Worm (Caenorhabditis elegans) whole organism, young adult: Measurements from ENCODE around the gene K09H11.9.
A peak's percentile ranks its signal among the peaks of the same experiment; 100 is the strongest.

Experiments
- B0019.2 ChIP-seq: fragments of 200-800 bp; sonication (Bioruptor generic); conservative IDR thresholded peaks from 2 replicates; pipeline ENCODE4 v1.3.6; 2022; ENCODE audit warnings: missing genetic modification reagents, missing genetic modification characterization, missing compliant biosample characterization
- B0261.1 ChIP-seq: sonication (generic microtip); optimal IDR thresholded peaks from 2 replicates; lab custom pipeline; 2016; ENCODE audit warnings: mild to moderate bottlenecking, missing genetic modification characterization, moderate library complexity, missing compliant biosample characterization
- B0336.3 ChIP-seq: fragments of 200-800 bp; sonication (Bioruptor generic); IDR thresholded peaks from 2 replicates; pipeline ENCODE4 v1.3.6; 2022; ENCODE audit warnings: missing genetic modification characterization, missing compliant biosample characterization
- F10E7.11 ChIP-seq: sonication (generic microtip); optimal IDR thresholded peaks from 2 replicates; lab custom pipeline; 2017; ENCODE audit warnings: mild to moderate bottlenecking, missing genetic modification characterization, moderate library complexity, missing compliant biosample characterization
- F22D6.2 ChIP-seq: sonication (generic microtip); optimal IDR thresholded peaks from 2 replicates; lab custom pipeline; 2016; ENCODE audit warnings: mild to moderate bottlenecking, missing genetic modification characterization, missing compliant biosample characterization
- F39B2.1 ChIP-seq: fragments of 200-800 bp; sonication (Bioruptor generic); IDR thresholded peaks from 2 replicates; pipeline ENCODE4 v1.3.6; 2022; ENCODE audit warnings: missing genetic modification reagents, missing genetic modification characterization, missing compliant biosample characterization
- F52B5.7 ChIP-seq: sonication (generic microtip); optimal IDR thresholded peaks from 2 replicates; lab custom pipeline; 2016; ENCODE audit warnings: mild to moderate bottlenecking, missing genetic modification characterization, missing compliant biosample characterization
- K11D2.4 ChIP-seq: fragments of 200-800 bp; sonication (Bioruptor generic); IDR thresholded peaks from 2 replicates; pipeline ENCODE4 v1.3.6; 2022; ENCODE audit warnings: missing genetic modification reagents, missing genetic modification characterization, missing compliant biosample characterization
- T07F8.4 ChIP-seq: sonication (generic microtip); optimal IDR thresholded peaks from 2 replicates; lab custom pipeline; 2016; ENCODE audit warnings: mild to moderate bottlenecking, missing genetic modification characterization, moderate library complexity, missing compliant biosample characterization
- Y53F4B.3 ChIP-seq: fragments of 200-800 bp; sonication (Bioruptor generic); IDR thresholded peaks from 2 replicates; pipeline ENCODE4 v1.3.6; 2022; ENCODE audit warnings: missing genetic modification reagents, missing genetic modification characterization, missing compliant biosample characterization
- Y79H2A.3 ChIP-seq: fragments of 200-800 bp; sonication (Bioruptor generic); conservative IDR thresholded peaks from 2 replicates; pipeline ENCODE4 v1.3.6; 2022; ENCODE audit warnings: missing genetic modification reagents, missing genetic modification characterization, missing compliant biosample characterization
- ZK185.1 ChIP-seq: sonication (generic microtip); optimal IDR thresholded peaks from 2 replicates; lab custom pipeline; 2016; ENCODE audit warnings: mild to moderate bottlenecking, missing genetic modification characterization, missing compliant biosample characterization; ENCODE audit not compliant: poor library complexity, severe bottlenecking
- egl-44 ChIP-seq: fragments of 200-800 bp; sonication (Bioruptor generic); IDR thresholded peaks from 2 replicates; pipeline ENCODE4 v1.3.6; 2022; ENCODE audit warnings: missing genetic modification reagents, missing genetic modification characterization, missing compliant biosample characterization
- egrh-3 ChIP-seq: fragments of 200-800 bp; sonication (Bioruptor generic); IDR thresholded peaks from 2 replicates; pipeline ENCODE4 v1.3.6; 2022; ENCODE audit warnings: missing genetic modification reagents, missing genetic modification characterization, missing compliant biosample characterization
- ekl-4 ChIP-seq: fragments of 200-800 bp; sonication (Bioruptor generic); IDR thresholded peaks from 2 replicates; pipeline ENCODE4 v1.3.6; 2022; ENCODE audit warnings: missing genetic modification reagents, missing genetic modification characterization, missing compliant biosample characterization
- hmg-1.2 ChIP-seq: fragments of 200-800 bp; sonication (Bioruptor generic); IDR thresholded peaks from 2 replicates; pipeline ENCODE4 v1.3.6; 2022; ENCODE audit warnings: missing genetic modification reagents, missing genetic modification characterization, missing compliant biosample characterization
- hmg-20 ChIP-seq: fragments of 200-800 bp; sonication (Bioruptor generic); IDR thresholded peaks from 2 replicates; pipeline ENCODE4 v1.3.6; 2022; ENCODE audit warnings: missing genetic modification reagents, missing genetic modification characterization, missing compliant biosample characterization
- lin-26 ChIP-seq: fragments of 200-800 bp; sonication (Bioruptor generic); IDR thresholded peaks from 2 replicates; pipeline ENCODE4 v1.3.6; 2022; ENCODE audit warnings: missing genetic modification reagents, missing genetic modification characterization, missing compliant biosample characterization
- lin-54 ChIP-seq: fragments of 200-800 bp; sonication (Bioruptor generic); optimal IDR thresholded peaks from 2 replicates; lab custom pipeline; 2018; ENCODE audit warnings: mild to moderate bottlenecking, missing genetic modification characterization, missing compliant biosample characterization
- lsy-27 ChIP-seq: sonication (generic microtip); optimal IDR thresholded peaks from 2 replicates; lab custom pipeline; 2017; ENCODE audit warnings: missing genetic modification characterization, mild to moderate bottlenecking, missing compliant biosample characterization, antibody characterized with exemption, missing genotype, borderline replicate concordance; ENCODE audit not compliant: insufficient read depth
- mes-4 ChIP-seq: sonication (generic microtip); optimal IDR thresholded peaks from 2 replicates; lab custom pipeline; 2016; ENCODE audit warnings: missing genotype, missing genetic modification characterization, missing compliant biosample characterization
- nfya-2 ChIP-seq: fragments of 200-800 bp; sonication (Bioruptor generic); IDR thresholded peaks from 2 replicates; pipeline ENCODE4 v1.3.6; 2022; ENCODE audit warnings: missing genetic modification reagents, missing genetic modification characterization, missing compliant biosample characterization
- nfyb-1 ChIP-seq: fragments of 200-800 bp; sonication (Bioruptor generic); IDR thresholded peaks from 2 replicates; pipeline ENCODE4 v1.3.6; 2022; ENCODE audit warnings: missing genetic modification reagents, missing genetic modification characterization, missing compliant biosample characterization
- nhr-80 ChIP-seq: sonication (generic microtip); optimal IDR thresholded peaks from 2 replicates; lab custom pipeline; 2016; ENCODE audit warnings: missing genetic modification characterization, missing compliant biosample characterization
- nhr-90 ChIP-seq: sonication (generic microtip); optimal IDR thresholded peaks from 2 replicates; lab custom pipeline; 2016; ENCODE audit warnings: missing genotype, mild to moderate bottlenecking, missing genetic modification characterization, missing compliant biosample characterization
- tlf-1 ChIP-seq: fragments of 200-800 bp; sonication (Bioruptor generic); optimal IDR thresholded peaks from 2 replicates; lab custom pipeline; 2018; ENCODE audit warnings: mild to moderate bottlenecking, missing genetic modification characterization, missing compliant biosample characterization
- xnd-1 ChIP-seq: sonication (generic microtip); optimal IDR thresholded peaks from 2 replicates; lab custom pipeline; 2016; ENCODE audit warnings: missing genotype, missing genetic modification reagents, missing genetic modification characterization, missing compliant biosample characterization
- zim-3 ChIP-seq: sonication (generic microtip); optimal IDR thresholded peaks from 2 replicates; lab custom pipeline; 2017; ENCODE audit warnings: mild to moderate bottlenecking, missing genetic modification characterization, moderate library complexity, missing compliant biosample characterization
- ztf-22 ChIP-seq: fragments of 200-800 bp; sonication (Bioruptor generic); optimal IDR thresholded peaks from 2 replicates; lab custom pipeline; 2018; ENCODE audit warnings: mild to moderate bottlenecking, missing genetic modification characterization, moderate library complexity, missing compliant biosample characterization
- ztf-28 ChIP-seq: fragments of 200-800 bp; sonication (Bioruptor generic); IDR thresholded peaks from 2 replicates; pipeline ENCODE4 v1.3.6; 2022; ENCODE audit warnings: missing genetic modification reagents, missing genetic modification characterization, missing compliant biosample characterization
- ztf-3 ChIP-seq: fragments of 200-800 bp; sonication (Bioruptor generic); optimal IDR thresholded peaks from 2 replicates; lab custom pipeline; 2018; ENCODE audit warnings: mild to moderate bottlenecking, missing genetic modification characterization, missing compliant biosample characterization

The K09H11.9 gene

DNA sequence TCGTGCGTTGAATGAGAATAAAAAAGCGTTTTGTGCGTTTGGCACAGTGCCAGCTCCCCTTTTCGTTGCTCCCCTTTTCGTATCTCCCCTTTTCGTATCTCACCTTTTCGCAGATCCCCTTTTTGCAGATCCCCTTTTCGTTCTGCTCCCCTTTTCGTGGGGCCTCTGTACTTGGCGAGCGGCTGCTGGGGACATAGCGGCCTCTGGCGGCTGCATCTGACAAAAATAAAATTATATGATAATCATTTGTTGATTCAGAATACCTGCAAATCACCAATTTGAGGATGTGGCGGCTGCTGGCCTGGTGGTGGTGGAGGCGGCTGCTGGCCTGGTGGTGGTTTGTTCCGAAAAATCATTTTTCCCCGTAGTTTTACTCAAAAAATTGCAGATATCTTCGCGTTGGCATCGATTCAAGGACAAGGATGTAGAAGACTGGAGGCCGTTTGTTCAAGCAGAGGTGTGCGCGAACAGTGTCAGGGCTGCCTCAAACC lies 38.8 kb upstream of the K09H11.9 start, which contains the start of gene K09H11.11:
Gene K09H11.11, minus strand, starts transcription at position 51 of the 491 bp plus-strand sequence.
- peak; percentile 92 for TF ChIP-seq egrh-3 (GFP tag; lab: Robert Waterston, UW)
- TF ChIP-seq, all 124 proteins: peak for 1; not testable (repeated sequence) for 123

DNA sequence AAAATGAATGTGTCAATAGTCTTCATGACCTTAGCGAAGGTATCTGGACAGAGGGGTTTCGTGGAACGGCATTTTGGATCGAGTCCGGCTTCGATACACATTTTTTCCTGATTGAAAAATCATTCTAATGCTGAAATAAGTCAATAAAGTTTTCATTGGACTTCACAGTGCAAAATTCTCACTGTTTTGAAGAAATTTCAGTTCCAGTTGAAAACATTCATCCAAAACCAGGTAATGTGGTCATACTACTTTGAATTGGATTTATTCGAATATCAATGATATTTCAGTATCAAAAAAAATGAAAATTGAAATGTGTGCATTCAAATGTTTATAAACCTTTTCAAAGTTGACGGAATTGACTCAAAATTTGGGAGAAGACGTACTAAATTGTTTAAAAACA lies 37.0 kb upstream of the K09H11.9 start, which contains the start of gene pgph-1:
Gene pgph-1, minus strand, starts transcription at position 101 of the 400 bp plus-strand sequence.
- TF ChIP-seq mes-4 (tag; lab: Kevin White, UChicago) (no peak), Y79H2A.3 (GFP tag; lab: Robert Waterston, UW) (no peak), nfyb-1 (GFP tag; lab: Robert Waterston, UW) (no peak), ztf-22 (no peak)
- TF ChIP-seq, all 124 proteins: peak for 0

DNA sequence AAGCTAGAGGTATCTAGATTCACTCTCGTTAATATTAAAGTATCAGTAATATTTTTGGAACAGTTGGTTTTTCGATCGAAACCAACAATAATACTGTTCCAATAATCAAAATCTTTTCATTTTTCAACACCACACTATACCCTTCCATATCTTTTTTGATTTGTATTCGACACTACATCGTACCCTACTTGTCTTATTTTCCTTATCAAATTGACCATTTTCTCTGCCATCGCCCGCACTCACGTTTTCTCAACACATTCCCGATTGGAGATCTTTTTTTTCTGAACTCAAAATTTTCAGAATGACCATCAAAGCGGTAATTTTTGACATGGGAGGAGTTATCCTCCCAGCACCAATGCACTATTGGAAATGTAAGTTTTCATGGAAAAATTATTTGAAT lies 31.1 kb upstream of the K09H11.9 start, which contains the start of gene acds-10:
Gene acds-10, plus strand, starts transcription at position 301 of the 400 bp plus-strand sequence.
- TF ChIP-seq nhr-80 (tag; lab: Kevin White, UChicago) (peak; percentile 8), hmg-20 (no peak)

DNA sequence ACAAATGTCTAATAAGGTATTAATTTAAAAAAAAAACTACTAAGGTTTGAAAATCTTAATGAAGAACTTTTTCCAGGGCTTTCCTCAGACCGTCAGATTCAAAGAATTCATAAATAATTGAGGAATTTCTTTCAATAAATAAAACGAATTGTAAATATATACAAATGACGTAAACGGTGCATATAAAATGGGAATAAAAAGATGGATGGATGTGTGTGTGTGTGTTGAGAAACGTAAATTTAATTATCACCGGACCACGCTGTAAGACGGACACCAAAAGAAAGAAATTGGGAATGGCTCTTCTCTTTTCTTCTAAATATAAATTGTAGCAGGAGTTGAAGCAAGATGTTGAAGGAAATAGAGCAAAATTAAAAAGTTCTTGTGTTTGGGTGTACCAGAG lies 29.8 kb upstream of the K09H11.9 start:
- TF ChIP-seq Y53F4B.3 (GFP tag; lab: Robert Waterston, UW) (no peak), F22D6.2 (tag; lab: Kevin White, UChicago) (no peak), ekl-4 (GFP tag; lab: Robert Waterston, UW) (no peak), B0336.3 (no peak), nfya-2 (GFP tag; lab: Robert Waterston, UW) (no peak), lsy-27 (tag; lab: Kevin White, UChicago) (no peak), hmg-1.2 (no peak), lin-54 (GFP tag; lab: Kevin White, UChicago) (no peak), F10E7.11 (tag; lab: Kevin White, UChicago) (no peak), nhr-90 (tag; lab: Kevin White, UChicago) (no peak), lin-26 (GFP tag; lab: Robert Waterston, UW) (no peak), zim-3 (no peak), T07F8.4 (tag; lab: Kevin White, UChicago) (no peak), ztf-22 (no peak)

DNA sequence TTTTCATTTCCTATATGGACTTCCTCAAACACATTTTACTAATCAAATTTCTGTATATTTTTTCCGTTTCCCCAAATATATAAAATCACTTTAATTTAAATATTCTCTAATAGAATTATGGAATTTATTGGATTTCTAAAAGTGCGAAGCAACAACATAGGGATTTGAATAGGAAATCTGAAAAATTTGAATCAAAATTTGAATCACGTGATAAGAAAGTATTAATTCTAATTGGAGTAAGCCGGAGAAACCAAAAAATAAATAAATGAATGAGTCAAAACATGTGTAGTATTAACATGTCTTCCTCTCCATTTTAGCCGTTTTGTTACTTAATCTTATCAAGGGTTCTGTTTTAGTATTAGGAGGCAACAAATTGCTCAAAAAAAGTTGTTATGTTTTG lies 24.8 kb upstream of the K09H11.9 start:
- TF ChIP-seq F39B2.1 (GFP tag; lab: Robert Waterston, UW) (no peak), ztf-28 (no peak), xnd-1 (tag; lab: Kevin White, UChicago) (no peak), K11D2.4 (GFP tag; lab: Robert Waterston, UW) (no peak), nhr-80 (tag; lab: Kevin White, UChicago) (no peak), egl-44 (GFP tag; lab: Robert Waterston, UW) (no peak), lsy-27 (tag; lab: Kevin White, UChicago) (no peak), F22D6.2 (tag; lab: Kevin White, UChicago) (no peak)

DNA sequence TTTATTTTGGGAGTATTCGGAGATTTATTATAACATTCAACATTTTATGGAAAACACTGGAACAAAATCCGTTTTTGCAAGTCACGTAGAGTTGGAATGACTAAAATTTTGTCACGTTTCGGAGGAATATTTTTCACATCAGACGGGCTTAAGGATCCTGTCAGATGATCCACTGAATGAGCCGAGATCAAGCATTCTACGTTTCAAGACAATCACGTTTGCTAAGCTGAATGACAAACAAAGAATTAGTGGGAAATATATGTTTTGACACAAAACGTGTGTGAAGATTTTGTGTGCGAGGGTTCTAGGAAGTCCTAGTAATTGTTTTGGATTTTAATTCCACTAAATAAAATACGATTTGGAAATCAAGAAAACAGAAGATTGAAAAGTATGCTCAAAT lies 23.0 kb upstream of the K09H11.9 start:
- no peak for TF ChIP-seq ZK185.1
- TF ChIP-seq B0261.1 (tag; lab: Kevin White, UChicago): no peak
- no peak for TF ChIP-seq F52B5.7 (tag; lab: Kevin White, UChicago)
- TF ChIP-seq B0019.2 (GFP tag; lab: Robert Waterston, UW): no peak
- TF ChIP-seq ztf-22: no peak
- no peak for TF ChIP-seq tlf-1 (GFP tag; lab: Kevin White, UChicago)
- TF ChIP-seq ztf-3 (GFP tag; lab: Kevin White, UChicago): no peak
- TF ChIP-seq, all 124 proteins: peak for 0
